Worm (Caenorhabditis elegans) whole organism, midembryonic: ENCODE measurements around the gene cct-4.

Source experiments
- T22C8.4 ChIP-seq: fragments of 200-800 bp; sonication (Bioruptor generic); IDR thresholded peaks from 2 replicates; pipeline ENCODE4 v1.3.6; 2022; ENCODE audit warnings: missing genetic modification characterization, missing compliant biosample characterization
- cog-1 ChIP-seq: sonication (generic microtip); optimal IDR thresholded peaks from 2 replicates; lab custom pipeline; 2016; ENCODE audit warnings: missing genetic modification characterization, missing compliant biosample characterization
- flt-1 ChIP-seq: fragments of 200-800 bp; sonication (Bioruptor generic); IDR thresholded peaks from 2 replicates; pipeline ENCODE4 v1.3.6; 2022; ENCODE audit warnings: missing genetic modification characterization, missing compliant biosample characterization
- klf-2 ChIP-seq: fragments of 200-800 bp; sonication (Bioruptor generic); conservative IDR thresholded peaks from 2 replicates; pipeline ENCODE4 v1.3.6; 2022; ENCODE audit warnings: missing genetic modification reagents, missing genetic modification characterization, missing compliant biosample characterization
- med-1 ChIP-seq: sonication (generic microtip); optimal IDR thresholded peaks from 2 replicates; lab custom pipeline; 2017; ENCODE audit warnings: missing genetic modification characterization, mild to moderate bottlenecking, missing compliant biosample characterization, antibody characterized with exemption, missing genetic modification reagents; ENCODE audit not compliant: insufficient read depth
- ref-1 ChIP-seq: fragments of 200-800 bp; sonication (Bioruptor generic); conservative IDR thresholded peaks from 2 replicates; pipeline ENCODE4 v1.3.6; 2022; ENCODE audit warnings: missing genetic modification reagents, missing genetic modification characterization, missing compliant biosample characterization
- tab-1 ChIP-seq: fragments of 200-800 bp; sonication (Bioruptor generic); IDR thresholded peaks from 2 replicates; pipeline ENCODE4 v1.3.6; 2022; ENCODE audit warnings: missing genetic modification characterization, missing compliant biosample characterization
- ztf-23 ChIP-seq: fragments of 200-800 bp; sonication (Bioruptor generic); IDR thresholded peaks from 2 replicates; pipeline ENCODE4 v1.3.6; 2022; ENCODE audit warnings: missing genetic modification reagents, missing genetic modification characterization, missing compliant biosample characterization
- ztf-29 ChIP-seq: fragments of 200-800 bp; sonication (Bioruptor generic); IDR thresholded peaks from 2 replicates; pipeline ENCODE4 v1.3.6; 2022; ENCODE audit warnings: missing genetic modification reagents, missing genetic modification characterization, missing compliant biosample characterization

cct-4 gene

ce11 chrII:8263562-8263961 is 19.9 kb upstream of the cct-4 start:
- TF ChIP-seq tab-1 (GFP tag; lab: Robert Waterston, UW) (no peak), ref-1 (GFP tag; lab: Robert Waterston, UW) (no peak), med-1 (GFP tag; lab: Kevin White, UChicago) (no peak), ztf-29 (GFP tag; lab: Robert Waterston, UW) (no peak), T22C8.4 (GFP tag; lab: Robert Waterston, UW) (no peak), klf-2 (no peak), ztf-23 (GFP tag; lab: Robert Waterston, UW) (no peak)

- TF ChIP-seq ref-1 (GFP tag; lab: Robert Waterston, UW), result no peak
- TF ChIP-seq flt-1, result no peak
- TF ChIP-seq ztf-29 (GFP tag; lab: Robert Waterston, UW), result no peak
- TF ChIP-seq tab-1 (GFP tag; lab: Robert Waterston, UW), result no peak
- TF ChIP-seq T22C8.4 (GFP tag; lab: Robert Waterston, UW), result no peak
- no peak for TF ChIP-seq ztf-23 (GFP tag; lab: Robert Waterston, UW)
- no peak for TF ChIP-seq cog-1 (tag; lab: Kevin White, UChicago)
- no peak for TF ChIP-seq med-1 (GFP tag; lab: Kevin White, UChicago)
- no peak for TF ChIP-seq klf-2
These were observed 18.8 kb upstream of the cct-4 start, which contains the start of gene srdh-1 for ce11 chrII:8264619-8265018. Gene srdh-1, plus strand, starts transcription at chrII:8264661.

DNA sequence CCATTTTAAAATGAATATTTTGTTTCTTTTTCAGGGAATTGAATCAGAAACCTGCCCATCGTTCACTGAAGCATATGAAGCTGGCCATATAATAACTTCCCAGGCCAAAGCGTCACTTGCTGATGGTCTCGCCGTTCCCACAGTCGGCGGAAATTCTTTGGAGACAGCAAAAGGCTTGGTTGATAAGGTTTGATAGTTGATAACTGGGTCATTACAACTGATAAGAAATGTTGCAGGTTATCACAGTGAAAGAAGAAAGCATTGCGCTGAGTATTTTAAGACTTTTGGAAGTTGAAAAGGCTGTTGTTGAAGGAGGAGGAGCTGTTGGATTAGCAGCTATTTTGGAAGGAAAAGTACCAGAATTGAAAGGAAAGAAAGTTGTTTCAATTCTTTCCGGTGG is 16.9 kb upstream of the cct-4 start:
- TF ChIP-seq T22C8.4 (GFP tag; lab: Robert Waterston, UW) (no peak), ztf-29 (GFP tag; lab: Robert Waterston, UW) (no peak), med-1 (GFP tag; lab: Kevin White, UChicago) (no peak), ztf-23 (GFP tag; lab: Robert Waterston, UW) (no peak), klf-2 (no peak), cog-1 (tag; lab: Kevin White, UChicago) (no peak), flt-1 (no peak), ref-1 (GFP tag; lab: Robert Waterston, UW) (no peak), tab-1 (GFP tag; lab: Robert Waterston, UW) (no peak)

- TF ChIP-seq klf-2 (no peak), ztf-29 (GFP tag; lab: Robert Waterston, UW) (no peak), med-1 (GFP tag; lab: Kevin White, UChicago) (no peak), tab-1 (GFP tag; lab: Robert Waterston, UW) (no peak), cog-1 (tag; lab: Kevin White, UChicago) (no peak), T22C8.4 (GFP tag; lab: Robert Waterston, UW) (no peak), flt-1 (no peak), ztf-23 (GFP tag; lab: Robert Waterston, UW) (no peak), ref-1 (GFP tag; lab: Robert Waterston, UW) (no peak)
These were observed 15.8 kb upstream of the cct-4 start for ce11 chrII:8267679-8268078.

ce11 chrII:8269351-8269750 is 14.1 kb upstream of the cct-4 start, which contains the start of gene K01C8.2:
Gene K01C8.2, minus strand, starts transcription at chrII:8269451.
- TF ChIP-seq ztf-23 (GFP tag; lab: Robert Waterston, UW) (no peak), cog-1 (tag; lab: Kevin White, UChicago) (no peak), ztf-29 (GFP tag; lab: Robert Waterston, UW) (no peak), ref-1 (GFP tag; lab: Robert Waterston, UW) (no peak), tab-1 (GFP tag; lab: Robert Waterston, UW) (no peak), klf-2 (no peak), med-1 (GFP tag; lab: Kevin White, UChicago) (no peak), T22C8.4 (GFP tag; lab: Robert Waterston, UW) (no peak), flt-1 (no peak)

- no peak for TF ChIP-seq cog-1 (tag; lab: Kevin White, UChicago)
- no peak for TF ChIP-seq ref-1 (GFP tag; lab: Robert Waterston, UW)
- TF ChIP-seq ztf-23 (GFP tag; lab: Robert Waterston, UW), result no peak
- TF ChIP-seq tab-1 (GFP tag; lab: Robert Waterston, UW), result no peak
- TF ChIP-seq flt-1, result no peak
These were observed 13.4 kb upstream of the cct-4 start, which contains the start of gene tdc-1 for ce11 chrII:8269855-8270647. Gene tdc-1, plus strand, starts transcription at chrII:8270597.

ce11 chrII:8273060-8273459 is 10.4 kb upstream of the cct-4 start:
- TF ChIP-seq cog-1 (tag; lab: Kevin White, UChicago) (no peak), ztf-29 (GFP tag; lab: Robert Waterston, UW) (no peak), ztf-23 (GFP tag; lab: Robert Waterston, UW) (no peak), ref-1 (GFP tag; lab: Robert Waterston, UW) (no peak), flt-1 (no peak), med-1 (GFP tag; lab: Kevin White, UChicago) (no peak), tab-1 (GFP tag; lab: Robert Waterston, UW) (no peak), T22C8.4 (GFP tag; lab: Robert Waterston, UW) (no peak), klf-2 (no peak)

ce11 chrII:8276057-8276456 is 7.4 kb upstream of the cct-4 start, which contains the start of the genes gei-14 and slc-25A32:
Gene gei-14, minus strand, starts transcription at chrII:8276231.
Gene slc-25A32, plus strand, starts transcription at chrII:8276298.
- no peak for TF ChIP-seq cog-1 (tag; lab: Kevin White, UChicago)
- TF ChIP-seq ref-1 (GFP tag; lab: Robert Waterston, UW), result no peak
- no peak for TF ChIP-seq klf-2
- no peak for TF ChIP-seq ztf-23 (GFP tag; lab: Robert Waterston, UW)
- TF ChIP-seq T22C8.4 (GFP tag; lab: Robert Waterston, UW), result no peak
- TF ChIP-seq med-1 (GFP tag; lab: Kevin White, UChicago), result no peak
- no peak for TF ChIP-seq flt-1
- no peak for TF ChIP-seq tab-1 (GFP tag; lab: Robert Waterston, UW)
- TF ChIP-seq ztf-29 (GFP tag; lab: Robert Waterston, UW), result no peak

DNA sequence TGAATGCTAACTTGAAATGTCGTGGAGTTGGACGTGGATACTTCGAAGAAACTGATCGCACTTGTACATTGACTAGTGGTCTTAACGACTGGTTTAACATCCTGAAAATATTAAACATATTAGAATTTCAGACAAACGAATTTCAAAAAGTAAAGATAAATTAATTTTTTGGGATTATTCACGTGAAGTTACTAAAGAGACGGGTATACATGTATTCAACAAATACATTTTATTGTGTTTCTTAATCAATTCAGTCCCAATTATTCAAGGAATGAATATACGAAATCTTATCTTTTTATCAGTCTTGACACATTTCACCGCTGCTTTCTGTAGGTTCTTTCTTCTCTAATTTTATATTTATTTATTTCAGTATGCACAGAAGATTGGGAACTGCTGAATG is 5.1 kb upstream of the cct-4 start, which contains the start of the genes mrpl-10 and clec-142:
Gene mrpl-10, minus strand, starts transcription at position 101 of the 400 bp plus-strand sequence.
Gene clec-142, plus strand, starts transcription at position 264 of the 400 bp plus-strand sequence.
- TF ChIP-seq ztf-23 (GFP tag; lab: Robert Waterston, UW) (no peak), ztf-29 (GFP tag; lab: Robert Waterston, UW) (no peak), cog-1 (tag; lab: Kevin White, UChicago) (no peak), flt-1 (no peak), tab-1 (GFP tag; lab: Robert Waterston, UW) (no peak), klf-2 (no peak), med-1 (GFP tag; lab: Kevin White, UChicago) (no peak)
